Worm (Caenorhabditis elegans) whole organism, L2 larva: ENCODE results near the gene mppb-1.

Source experiments
- nhr-237 ChIP-seq: fragments of 150-350 bp; optimal IDR thresholded peaks from 2 replicates; lab custom pipeline; 2014; ENCODE audit warnings: missing biosample characterization, missing genetic modification characterization
- skn-1 ChIP-seq: sonication (generic microtip); optimal IDR thresholded peaks from 2 replicates; lab custom pipeline; 2017; ENCODE audit warnings: missing biosample characterization, missing genetic modification characterization
- ztf-4 ChIP-seq: fragments of 150-350 bp; optimal IDR thresholded peaks from 2 replicates; lab custom pipeline; 2014; ENCODE audit warnings: missing biosample characterization, missing genetic modification characterization

ce11 chrIV:9121545-9121944 lies 47.1 kb downstream of the mppb-1 start:
- TF ChIP-seq ztf-4 (tag; lab: Kevin White, UChicago) = no peak
- TF ChIP-seq nhr-237 (tag; lab: Kevin White, UChicago) = no peak
- TF ChIP-seq skn-1 (tag; lab: Kevin White, UChicago) = no peak
